Fruit fly (Drosophila melanogaster) whole organism, embryonic: ENCODE results near the gene Lip2.
A peak's percentile ranks its signal among the peaks of the same experiment; 100 is the strongest.

ENCODE experiments used
- Abd-B ChIP-seq: fragments of 200-800 bp; sonication (Bioruptor generic); optimal IDR thresholded peaks from 2 replicates; lab custom pipeline; 2018; ENCODE audit warnings: missing biosample characterization, mild to moderate bottlenecking, missing genetic modification characterization, moderate library complexity
- CG10209 ChIP-seq: fragments of 200-800 bp; sonication (Bioruptor generic); optimal IDR thresholded peaks from 3 replicates; lab custom pipeline; 2017; ENCODE audit warnings: missing biosample characterization, mild to moderate bottlenecking, missing genetic modification characterization, missing genetic modification reagents
- CG10959 ChIP-seq: fragments of 200-800 bp; sonication (Bioruptor generic); IDR thresholded peaks from 2 replicates; pipeline ENCODE4 v1.3.6; 2022; ENCODE audit warnings: missing biosample characterization, missing genetic modification characterization
- CG11247 ChIP-seq: fragments of 200-800 bp; sonication (Bioruptor generic); IDR thresholded peaks from 2 replicates; pipeline ENCODE4 v1.3.6; 2022; ENCODE audit warnings: missing biosample characterization, missing genetic modification characterization
- CG11560 ChIP-seq: fragments of 200-800 bp; sonication (Bioruptor generic); IDR thresholded peaks from 3 replicates; pipeline ENCODE4 v1.3.6; 2022; ENCODE audit warnings: missing biosample characterization, missing genetic modification characterization
- CG15073 ChIP-seq: fragments of 200-800 bp; sonication (Bioruptor generic); optimal IDR thresholded peaks from 2 replicates; lab custom pipeline; 2016; ENCODE audit warnings: missing biosample characterization, missing genetic modification characterization
- CG15514 ChIP-seq: fragments of 200-800 bp; sonication (Bioruptor generic); optimal IDR thresholded peaks from 3 replicates; lab custom pipeline; 2017; ENCODE audit warnings: missing biosample characterization, missing genetic modification characterization, mild to moderate bottlenecking, moderate library complexity, missing genetic modification reagents
- CG15696 ChIP-seq: fragments of 200-800 bp; sonication (Bioruptor generic); optimal IDR thresholded peaks from 2 replicates; lab custom pipeline; 2019; ENCODE audit warnings: missing biosample characterization, mild to moderate bottlenecking, missing genetic modification characterization, moderate library complexity
- CG16779 ChIP-seq: fragments of 200-800 bp; sonication (Bioruptor generic); IDR thresholded peaks from 2 replicates; pipeline ENCODE4 v1.3.6; 2022; ENCODE audit warnings: missing biosample characterization, missing genetic modification characterization
- CG1792 ChIP-seq: fragments of 200-800 bp; sonication (Bioruptor generic); optimal IDR thresholded peaks from 2 replicates; lab custom pipeline; 2016; ENCODE audit warnings: missing biosample characterization, missing genetic modification characterization
- CG18262 ChIP-seq: fragments of 200-800 bp; optimal IDR thresholded peaks from 3 replicates; lab custom pipeline; 2019; ENCODE audit warnings: missing biosample characterization, mild to moderate bottlenecking, missing genetic modification characterization, moderate library complexity
- CG1832 ChIP-seq: fragments of 200-800 bp; sonication (Bioruptor generic); optimal IDR thresholded peaks from 2 replicates; lab custom pipeline; 2017; ENCODE audit warnings: missing biosample characterization, mild to moderate bottlenecking, missing genetic modification characterization, inconsistent platforms
- CG2678 ChIP-seq: fragments of 200-800 bp; sonication (Bioruptor generic); optimal IDR thresholded peaks from 3 replicates; lab custom pipeline; 2019; ENCODE audit warnings: missing biosample characterization, mild to moderate bottlenecking, missing genetic modification characterization, moderate library complexity
- CG3995 ChIP-seq: fragments of 200-800 bp; sonication (Bioruptor generic); optimal IDR thresholded peaks from 3 replicates; lab custom pipeline; 2016; ENCODE audit warnings: missing biosample characterization, missing genetic modification characterization
- CG7357 ChIP-seq: fragments of 200-800 bp; sonication (Bioruptor generic); IDR thresholded peaks from 3 replicates; pipeline ENCODE4 v1.3.6; 2022; ENCODE audit warnings: missing biosample characterization, missing genetic modification characterization
- CG7839 ChIP-seq: fragments of 200-800 bp; sonication (Bioruptor generic); optimal IDR thresholded peaks from 3 replicates; lab custom pipeline; 2018; ENCODE audit warnings: missing biosample characterization, mild to moderate bottlenecking, missing genetic modification characterization, moderate library complexity
- CG7987 ChIP-seq: fragments of 200-800 bp; sonication (Bioruptor generic); optimal IDR thresholded peaks from 2 replicates; lab custom pipeline; 2018; ENCODE audit warnings: missing biosample characterization, mild to moderate bottlenecking, missing genetic modification characterization, moderate library complexity
- CG8290 ChIP-seq, 3 experiments: fragments of 200-800 bp; sonication (Bioruptor generic); optimal IDR thresholded peaks; 2 replicates each; lab custom pipeline; 2016 to 2019; ENCODE audit warnings: missing biosample characterization in 3 of 3, missing genetic modification characterization in 3 of 3, mild to moderate bottlenecking in 2 of 3, moderate library complexity in 1 of 3
- CG9876 ChIP-seq: fragments of 200-800 bp; sonication (Bioruptor generic); optimal IDR thresholded peaks from 2 replicates; lab custom pipeline; 2016; ENCODE audit warnings: missing biosample characterization, missing genetic modification characterization
- CTCF ChIP-seq: fragments of 200-800 bp; sonication (Bioruptor generic); optimal IDR thresholded peaks from 2 replicates; lab custom pipeline; 2017; ENCODE audit warnings: missing biosample characterization, mild to moderate bottlenecking, missing genetic modification characterization, moderate library complexity
- CoRest ChIP-seq: fragments of 200-800 bp; sonication (Bioruptor generic); optimal IDR thresholded peaks from 3 replicates; lab custom pipeline; 2018; ENCODE audit warnings: missing biosample characterization, mild to moderate bottlenecking, missing genetic modification characterization, moderate library complexity
- Ets97D ChIP-seq: fragments of 200-800 bp; sonication (Bioruptor generic); optimal IDR thresholded peaks from 3 replicates; lab custom pipeline; 2016; ENCODE audit warnings: missing biosample characterization, missing genetic modification characterization
- Fer1 ChIP-seq: fragments of 200-800 bp; sonication (Bioruptor generic); optimal IDR thresholded peaks from 2 replicates; lab custom pipeline; 2017; ENCODE audit warnings: missing biosample characterization, mild to moderate bottlenecking, missing genetic modification characterization
- Hey ChIP-seq: fragments of 200-800 bp; sonication (Bioruptor generic); optimal IDR thresholded peaks from 3 replicates; lab custom pipeline; 2018; ENCODE audit warnings: missing biosample characterization, mild to moderate bottlenecking, missing genetic modification characterization
- Mad ChIP-seq: fragments of 200-800 bp; sonication (Bioruptor generic); optimal IDR thresholded peaks from 2 replicates; lab custom pipeline; 2016; ENCODE audit warnings: missing biosample characterization, missing genetic modification characterization
- Med ChIP-seq: fragments of 200-800 bp; sonication (Bioruptor generic); peaks from one replicate; lab custom pipeline; 2016; ENCODE audit warnings: missing biosample characterization, missing genetic modification characterization, mild to moderate bottlenecking, inconsistent platforms, moderate library complexity
- NFAT ChIP-seq: fragments of 200-800 bp; sonication (Bioruptor generic); IDR thresholded peaks from 2 replicates; pipeline ENCODE4 v1.3.6; 2022; ENCODE audit warnings: missing biosample characterization, missing genetic modification characterization
- Rfx ChIP-seq: fragments of 200-800 bp; sonication (Bioruptor generic); IDR thresholded peaks from 2 replicates; pipeline ENCODE4 v1.3.6; 2022; ENCODE audit warnings: missing biosample characterization, missing genetic modification characterization
- Sry-β ChIP-seq: fragments of 200-800 bp; sonication (Bioruptor generic); optimal IDR thresholded peaks from 2 replicates; lab custom pipeline; 2018; ENCODE audit warnings: missing biosample characterization, mild to moderate bottlenecking, missing genetic modification characterization, moderate library complexity
- bab2 ChIP-seq: fragments of 200-800 bp; sonication (Bioruptor generic); optimal IDR thresholded peaks from 2 replicates; lab custom pipeline; 2016; ENCODE audit warnings: missing biosample characterization, missing genetic modification characterization
- ci ChIP-seq: fragments of 200-800 bp; sonication (Bioruptor generic); IDR thresholded peaks from 3 replicates; pipeline ENCODE4 v1.3.6; 2022; ENCODE audit warnings: missing biosample characterization, missing genetic modification characterization
- emc ChIP-seq: fragments of 200-800 bp; sonication (Bioruptor generic); optimal IDR thresholded peaks from 2 replicates; lab custom pipeline; 2016; ENCODE audit warnings: missing biosample characterization, missing genetic modification characterization
- fd96Cb ChIP-seq: fragments of 200-800 bp; sonication (Bioruptor generic); optimal IDR thresholded peaks from 2 replicates; lab custom pipeline; 2018; ENCODE audit warnings: missing biosample characterization, mild to moderate bottlenecking, missing genetic modification characterization, moderate library complexity
- fru ChIP-seq: fragments of >200 bp; optimal IDR thresholded peaks from 2 replicates; lab custom pipeline; 2017
- gem ChIP-seq: fragments of 200-800 bp; sonication (Bioruptor generic); optimal IDR thresholded peaks from 2 replicates; lab custom pipeline; 2019; ENCODE audit warnings: missing biosample characterization, mild to moderate bottlenecking, missing genetic modification characterization, moderate library complexity
- gsb ChIP-seq: fragments of 200-800 bp; sonication (Bioruptor generic); IDR thresholded peaks from 2 replicates; pipeline ENCODE4 v1.3.6; 2022; ENCODE audit warnings: missing biosample characterization, missing genetic modification characterization
- lilli ChIP-seq: fragments of 200-800 bp; sonication (Bioruptor generic); optimal IDR thresholded peaks from 3 replicates; lab custom pipeline; 2016; ENCODE audit warnings: missing biosample characterization, missing genetic modification characterization
- lmd ChIP-seq: fragments of 200-800 bp; sonication (Bioruptor generic); IDR thresholded peaks from 2 replicates; pipeline ENCODE4 v1.3.6; 2022; ENCODE audit warnings: missing biosample characterization, missing genetic modification characterization
- pho ChIP-seq: fragments of 200-800 bp; sonication (Bioruptor generic); optimal IDR thresholded peaks from 2 replicates; lab custom pipeline; 2016; ENCODE audit warnings: missing biosample characterization, missing genetic modification characterization
- phol ChIP-seq: fragments of 200-800 bp; sonication (Bioruptor generic); optimal IDR thresholded peaks from 3 replicates; lab custom pipeline; 2018; ENCODE audit warnings: missing biosample characterization, mild to moderate bottlenecking, missing genetic modification characterization, moderate library complexity
- row ChIP-seq: fragments of 200-800 bp; sonication (Bioruptor generic); IDR thresholded peaks from 3 replicates; pipeline ENCODE4 v1.3.6; 2022; ENCODE audit warnings: missing biosample characterization, missing genetic modification characterization
- sens ChIP-seq: fragments of 200-800 bp; sonication (Bioruptor generic); peaks from one replicate; lab custom pipeline; 2016; ENCODE audit warnings: missing biosample characterization, missing genetic modification characterization
- slou ChIP-seq: fragments of 200-800 bp; sonication (Bioruptor generic); optimal IDR thresholded peaks from 3 replicates; lab custom pipeline; 2016; ENCODE audit warnings: missing biosample characterization, missing genetic modification characterization
- stwl ChIP-seq: fragments of 200-800 bp; sonication (Bioruptor generic); optimal IDR thresholded peaks from 3 replicates; lab custom pipeline; 2018; ENCODE audit warnings: missing biosample characterization, mild to moderate bottlenecking, missing genetic modification characterization, moderate library complexity
- toy ChIP-seq: fragments of 200-800 bp; sonication (Bioruptor generic); IDR thresholded peaks from 2 replicates; pipeline ENCODE4 v1.3.6; 2022; ENCODE audit warnings: missing biosample characterization, missing genetic modification characterization
- trh ChIP-seq: fragments of 200-800 bp; sonication (Bioruptor generic); optimal IDR thresholded peaks from 2 replicates; lab custom pipeline; 2016; ENCODE audit warnings: missing biosample characterization, missing genetic modification characterization
- ttk ChIP-seq: fragments of 200-800 bp; sonication (Bioruptor generic); IDR thresholded peaks from 2 replicates; pipeline ENCODE4 v2.1.2; 2022; ENCODE audit warnings: missing biosample characterization, missing genetic modification characterization
- vnd ChIP-seq: fragments of 200-800 bp; sonication (Bioruptor generic); IDR thresholded peaks from 3 replicates; pipeline ENCODE4 v1.3.6; 2022; ENCODE audit warnings: missing biosample characterization, missing genetic modification characterization; ENCODE audit not compliant: partially characterized antibody
- vvl ChIP-seq: fragments of 200-800 bp; sonication (Bioruptor generic); IDR thresholded peaks from 2 replicates; pipeline ENCODE4 v1.3.6; 2022; ENCODE audit warnings: missing biosample characterization, missing genetic modification characterization

Lip2 gene

DNA sequence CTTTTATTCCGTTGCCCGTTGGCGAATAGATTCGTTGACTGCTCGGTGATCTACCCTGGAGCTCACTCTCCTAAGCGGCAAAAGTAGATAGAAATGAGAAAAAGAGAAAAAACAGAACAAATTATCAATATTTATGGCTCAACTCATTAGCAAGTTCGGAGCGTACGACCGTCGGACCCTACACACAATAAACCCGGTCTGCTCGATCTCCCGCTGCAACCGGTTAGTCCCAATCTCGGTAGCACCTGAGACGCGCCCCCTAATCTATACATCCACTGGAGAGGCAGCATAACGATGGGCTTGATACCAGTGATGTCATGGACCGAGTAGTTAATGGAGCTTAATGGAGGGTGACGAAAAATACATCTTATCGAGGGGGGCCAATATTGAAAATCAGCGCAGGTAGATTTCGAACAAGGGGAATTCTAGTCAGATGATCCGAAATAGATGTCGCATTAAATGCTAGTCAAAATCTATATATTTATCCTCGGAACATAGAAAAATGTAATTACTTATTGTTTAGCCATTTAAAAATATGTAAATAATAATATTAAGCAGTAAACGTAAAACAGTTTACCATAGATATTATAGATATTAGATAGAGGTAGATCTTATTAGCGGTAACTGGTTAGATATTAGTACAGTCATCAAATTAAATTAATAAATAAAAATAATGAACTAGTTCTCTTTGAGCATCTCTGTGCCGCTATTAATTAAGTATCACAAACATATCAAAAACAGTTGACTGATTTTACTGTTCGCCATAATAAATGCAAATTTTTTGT, 22.1 kb downstream of the Lip2 start, which contains the start of gene CG7296 (continued):
- TF ChIP-seq Sry-β (peak; percentile 43), row (0 out of 3 replicates have a peak, but pooled peaks have one; percentile 19), CG7987 (no peak), gsb (GFP tag; lab: Robert Waterston, UW) (no peak), CG15514 (GFP tag; lab: Kevin White, UChicago) (peak; percentile 95), ci (GFP tag; lab: Robert Waterston, UW) (no peak), CG15696 (no peak), CG9876 (GFP tag; lab: Kevin White, UChicago) (no peak), emc (GFP tag; lab: Kevin White, UChicago) (no peak)

DNA sequence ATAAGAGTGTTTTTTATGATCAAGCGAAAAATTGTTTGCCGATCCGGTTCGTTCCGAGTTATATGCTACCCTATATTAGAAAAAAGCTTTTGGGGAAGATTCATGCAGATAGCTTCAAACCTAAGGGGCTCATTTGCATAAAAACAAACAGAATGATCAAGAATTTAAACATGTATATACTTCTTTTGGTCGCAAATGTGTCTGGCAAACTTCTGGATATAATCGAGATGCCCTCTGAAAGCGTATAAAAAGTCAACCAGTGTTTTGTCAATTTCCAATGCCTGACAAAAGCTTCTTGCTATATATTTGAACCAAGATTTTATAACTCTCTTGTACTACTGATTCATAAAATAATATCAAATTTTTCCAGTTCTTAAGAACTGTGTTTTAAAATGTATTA, 23.6 kb downstream of the Lip2 start:
- TF ChIP-seq stwl (tag; lab: Kevin White, UChicago) (peak; percentile 77), toy (GFP tag; lab: Robert Waterston, UW) (no peak), Ets97D (GFP tag; lab: Kevin White, UChicago) (no peak), ci (GFP tag; lab: Robert Waterston, UW) (no peak), CoRest (peak; percentile 29), CG1792 (GFP tag; lab: Kevin White, UChicago) (no peak), pho (peak; percentile 17), CG2678 (peak; percentile 19), CG11247 (GFP tag; lab: Robert Waterston, UW) (no peak), Hey (tag; lab: Kevin White, UChicago) (no peak), lilli (peak; percentile 4), Mad (GFP tag; lab: Kevin White, UChicago) (no peak), bab2 (GFP tag; lab: Kevin White, UChicago) (no peak), CG10959 (GFP tag; lab: Robert Waterston, UW) (no peak), CG18262 (tag; lab: Kevin White, UChicago) (peak; percentile 9), ttk (no peak), Fer1 (GFP tag; lab: Kevin White, UChicago) (no peak), CG3995 (no peak), trh (GFP tag; lab: Kevin White, UChicago) (no peak), gem (tag; lab: Kevin White, UChicago) (peak; percentile 30), CG11560 (tag; lab: Robert Waterston, UW) (no peak), Abd-B (peak; percentile 33), CG10209 (GFP tag; lab: Kevin White, UChicago) (peak; percentile 5), NFAT (GFP tag; lab: Robert Waterston, UW) (peak; percentile 18), fru (lab: Kevin White, UChicago) (no peak), vnd (0 out of 3 replicates have a peak, but pooled peaks have one; percentile 29), Rfx (GFP tag; lab: Robert Waterston, UW) (peak; percentile 27; the same call in 1 of the 2 replicates), CG8290 (GFP tag; optimal IDR thresholded peaks at IDR 0.05; lab: Kevin White, UChicago) (peak; percentile 13), CG8290 (tag; optimal IDR thresholded peaks at IDR 0.05; lab: Kevin White, UChicago) (peak in 1 of 2 experiments; percentile 16), slou (GFP tag; lab: Kevin White, UChicago) (no peak), phol (no peak), CTCF (no peak), CG16779 (GFP tag; lab: Robert Waterston, UW) (no peak), CG7839 (tag; lab: Kevin White, UChicago) (peak; percentile 26), CG1832 (GFP tag; lab: Kevin White, UChicago) (no peak), vvl (GFP tag; lab: Robert Waterston, UW) (peak; percentile 72), Med (peak; percentile 62), CG7357 (no peak), fd96Cb (tag; lab: Kevin White, UChicago) (peak; percentile 4), lmd (GFP tag; lab: Robert Waterston, UW) (peak; percentile 14; the same call in 1 of the 2 replicates), sens (GFP tag; lab: Kevin White, UChicago) (peak; percentile 65), CG15073 (no peak)
